Worm (Caenorhabditis elegans) whole organism, young adult: ENCODE results near the gene T04A6.2.
A peak's percentile ranks its signal among the peaks of the same experiment; 100 is the strongest.

Experiments used
- F22D6.2 ChIP-seq: sonication (generic microtip); optimal IDR thresholded peaks from 2 replicates; lab custom pipeline; 2016; ENCODE audit warnings: mild to moderate bottlenecking, missing genetic modification characterization, missing compliant biosample characterization
- F57A8.1 ChIP-seq: fragments of 200-800 bp; sonication (Bioruptor generic); optimal IDR thresholded peaks from 2 replicates; lab custom pipeline; 2018; ENCODE audit warnings: mild to moderate bottlenecking, missing genetic modification characterization, moderate library complexity, missing compliant biosample characterization
- ceh-27 ChIP-seq: fragments of 200-800 bp; sonication (Bioruptor generic); optimal IDR thresholded peaks from 2 replicates; lab custom pipeline; 2018; ENCODE audit warnings: mild to moderate bottlenecking, missing genetic modification characterization, moderate library complexity, missing compliant biosample characterization
- him-1 ChIP-seq: sonication (generic microtip); optimal IDR thresholded peaks from 2 replicates; lab custom pipeline; 2016; ENCODE audit warnings: missing genotype, missing genetic modification reagents, missing genetic modification characterization, missing compliant biosample characterization
- repo-1 ChIP-seq: sonication (generic microtip); optimal IDR thresholded peaks from 2 replicates; lab custom pipeline; 2017; ENCODE audit warnings: mild to moderate bottlenecking, missing genetic modification characterization, missing compliant biosample characterization
- zfh-2 ChIP-seq: fragments of 200-800 bp; sonication (Bioruptor generic); conservative IDR thresholded peaks from 2 replicates; pipeline ENCODE4 v1.3.6; 2022; ENCODE audit warnings: missing genetic modification reagents, missing genetic modification characterization, missing compliant biosample characterization
- ztf-22 ChIP-seq: fragments of 200-800 bp; sonication (Bioruptor generic); optimal IDR thresholded peaks from 2 replicates; lab custom pipeline; 2018; ENCODE audit warnings: mild to moderate bottlenecking, missing genetic modification characterization, moderate library complexity, missing compliant biosample characterization

Gene T04A6.2

DNA sequence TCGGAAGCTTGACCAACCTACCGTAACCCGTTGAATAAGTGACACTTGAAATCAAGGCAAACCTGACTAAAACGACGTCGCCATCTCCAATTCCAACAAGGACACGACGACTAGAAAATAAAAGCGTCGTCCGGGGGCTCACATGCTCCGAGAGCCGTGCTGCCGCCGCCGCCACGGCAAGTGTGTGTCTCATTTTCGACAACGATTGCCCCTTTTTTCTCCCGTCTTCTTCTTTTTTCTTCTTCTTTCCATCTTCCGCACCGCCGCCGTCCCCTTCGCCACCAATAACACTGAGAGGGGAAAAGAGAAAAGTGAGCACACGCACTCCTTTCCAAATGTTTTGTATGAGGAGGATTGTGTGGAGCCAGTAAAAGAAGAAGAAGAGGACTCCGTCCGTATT, 46.5 kb downstream of the T04A6.2 start:
- TF ChIP-seq repo-1 (tag; lab: Kevin White, UChicago) (no peak), zfh-2 (peak; percentile 86), ceh-27 (GFP tag; lab: Kevin White, UChicago) (peak; percentile 23), him-1 (tag; lab: Kevin White, UChicago) (no peak)

DNA sequence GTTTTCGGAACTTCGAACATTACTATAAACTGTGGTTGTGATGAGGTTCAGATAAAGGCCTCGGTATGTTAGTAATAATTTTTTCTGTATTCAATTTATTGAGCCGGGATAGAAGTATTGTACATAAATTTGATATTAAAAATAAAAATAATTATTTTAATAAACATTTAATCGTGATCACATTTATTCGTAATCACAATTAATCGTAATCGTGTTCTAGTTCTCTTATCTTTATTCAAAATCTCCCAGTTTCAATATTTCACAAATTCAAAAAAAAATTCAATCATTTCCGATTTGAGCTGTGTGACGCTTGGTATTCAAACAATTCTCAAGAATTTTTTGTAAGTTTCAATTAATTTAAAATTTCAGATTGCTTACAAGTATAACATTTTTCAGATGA, 47.3 kb downstream of the T04A6.2 start, which contains the start of gene lido-18:
Gene lido-18 (plus strand): TSS at position 301 of the 400 bp plus-strand sequence.
- no peak for TF ChIP-seq F57A8.1 (GFP tag; lab: Kevin White, UChicago)
- TF ChIP-seq ceh-27 (GFP tag; lab: Kevin White, UChicago), result no peak
- no peak for TF ChIP-seq ztf-22 (GFP tag; lab: Kevin White, UChicago)
- TF ChIP-seq F22D6.2 (tag; lab: Kevin White, UChicago), result no peak
- TF ChIP-seq, all 124 proteins: peak for 0
